Fruit fly (Drosophila melanogaster): ENCODE measurements around the gene CG8032.

DNA sequence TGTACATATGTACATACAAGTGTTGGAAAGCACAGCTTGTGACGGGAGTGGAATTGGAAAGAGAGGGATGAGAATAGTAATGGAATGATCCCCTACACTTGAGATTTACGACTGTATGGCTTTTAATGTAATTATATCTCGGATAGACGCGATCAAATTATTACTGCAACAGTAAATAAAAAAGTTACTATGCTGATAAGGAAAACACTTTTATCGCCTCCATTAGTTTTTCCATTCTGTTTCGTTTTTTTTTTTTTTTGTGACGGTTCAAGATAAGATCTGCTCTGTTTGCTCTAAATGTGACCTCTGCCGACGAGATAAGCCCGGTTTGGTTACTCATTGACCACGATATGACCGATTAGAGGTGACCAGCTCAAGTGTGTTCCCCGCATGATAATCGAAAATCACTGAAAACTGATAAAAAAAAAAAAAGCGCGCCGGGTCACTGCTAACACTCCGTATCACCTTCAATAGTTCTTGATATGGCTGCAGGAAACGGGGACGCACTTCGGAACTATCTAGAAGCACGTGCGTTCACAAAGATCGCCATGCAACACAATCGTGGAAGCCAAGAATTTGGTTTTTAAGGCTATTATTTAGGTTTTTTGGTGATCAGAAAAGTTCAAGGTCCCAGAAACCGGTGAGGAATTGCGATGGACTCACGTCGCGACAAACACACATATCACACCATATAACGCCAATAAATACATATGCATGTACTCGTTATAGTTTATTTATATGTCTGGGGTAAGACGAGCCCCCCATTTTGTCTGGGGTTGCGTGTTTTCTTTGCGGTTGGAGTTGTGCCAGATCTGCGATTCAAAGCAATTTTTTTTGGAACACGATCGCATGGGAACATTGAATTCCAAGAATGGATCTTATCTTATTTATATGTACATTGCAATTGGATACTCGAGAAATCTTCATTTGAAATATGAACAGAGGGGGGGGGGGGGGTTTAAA, 6.9 kb downstream of the CG8032 start, which contains the start of gene p:
- TF ChIP-seq CG8478 (optimal IDR thresholded peaks at IDR 0.05) (no peak), CTCF (optimal IDR thresholded peaks at IDR 0.05) (no peak)

All from S2 (cell line).